Worm (Caenorhabditis elegans) whole organism, L4/young adult: ENCODE results near the gene bbs-8.

Experiments used
- W03F9.2 ChIP-seq: fragments of 150-350 bp; optimal IDR thresholded peaks from 2 replicates; lab custom pipeline; 2014; ENCODE audit warnings: missing biosample characterization, missing genetic modification characterization
- dao-5 ChIP-seq: sonication (generic microtip); optimal IDR thresholded peaks from 2 replicates; lab custom pipeline; 2016; ENCODE audit warnings: missing genotype, missing genetic modification characterization, moderate library complexity, missing compliant biosample characterization
- him-1 ChIP-seq: sonication (generic microtip); optimal IDR thresholded peaks from 2 replicates; lab custom pipeline; 2016; ENCODE audit warnings: missing genotype, missing genetic modification reagents, missing genetic modification characterization, missing compliant biosample characterization

DNA sequence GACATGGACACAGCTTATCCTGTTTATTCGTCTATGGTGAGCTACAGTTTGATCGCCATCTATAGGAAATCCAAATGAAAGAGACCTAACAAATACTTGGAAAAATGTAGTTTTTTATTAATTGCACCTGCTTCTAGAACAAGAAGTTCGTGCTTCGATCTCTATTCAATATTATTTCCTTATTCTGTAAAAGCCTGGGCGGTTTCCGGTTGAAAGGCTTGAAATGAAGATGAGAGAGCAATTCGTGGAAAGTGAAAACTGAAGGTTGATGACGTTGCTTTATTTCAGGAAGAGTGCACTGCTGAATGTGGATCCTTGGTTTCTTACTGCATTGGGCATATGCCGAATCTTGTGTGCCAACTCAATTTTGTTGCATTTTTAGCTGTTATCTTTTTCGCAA lies 15.8 kb upstream of the bbs-8 start:
- TF ChIP-seq dao-5 (no peak), W03F9.2 (tag; lab: Kevin White, UChicago) (no peak), him-1 (tag; lab: Kevin White, UChicago) (no peak)
